Worm (Caenorhabditis elegans) whole organism, L3 larva: Measurements from ENCODE around the gene try-11.

Experiments
- ZK546.5 ChIP-seq: sonication (generic microtip); optimal IDR thresholded peaks from 2 replicates; lab custom pipeline; 2017; ENCODE audit warnings: missing biosample characterization, missing genetic modification characterization
- aly-2 ChIP-seq: fragments of 150-350 bp; optimal IDR thresholded peaks from 2 replicates; lab custom pipeline; 2014; ENCODE audit warnings: missing biosample characterization, missing genetic modification characterization
- ceh-16 ChIP-seq: sonication (generic microtip); optimal IDR thresholded peaks from 2 replicates; lab custom pipeline; 2017; ENCODE audit warnings: missing biosample characterization, missing genetic modification characterization
- ceh-82 ChIP-seq: fragments of 150-350 bp; optimal IDR thresholded peaks from 2 replicates; lab custom pipeline; 2014; ENCODE audit warnings: missing biosample characterization, missing genetic modification characterization
- ceh-9 ChIP-seq: sonication (generic microtip); optimal IDR thresholded peaks from 2 replicates; lab custom pipeline; 2018; ENCODE audit warnings: missing biosample characterization, missing genetic modification characterization
- daf-12 ChIP-seq: fragments of 150-350 bp; optimal IDR thresholded peaks from 2 replicates; lab custom pipeline; 2014; ENCODE audit warnings: missing biosample characterization, missing genetic modification reagents, missing genetic modification characterization
- elt-1 ChIP-seq: fragments of 150-350 bp; optimal IDR thresholded peaks from 2 replicates; lab custom pipeline; 2014; ENCODE audit warnings: missing biosample characterization, missing genetic modification characterization
- elt-2 ChIP-seq: sonication (generic microtip); optimal IDR thresholded peaks from 2 replicates; lab custom pipeline; 2016; ENCODE audit warnings: missing genetic modification reagents, mild to moderate bottlenecking, missing genetic modification characterization, missing compliant biosample characterization
- elt-3 ChIP-seq, 3 experiments: fragments of 150-350 bp in 1 of 3; sonication (generic microtip) in 2 of 3; optimal IDR thresholded peaks; 2 replicates in 2 of 3; 4 replicates in 1 of 3; lab custom pipeline; 2014 to 2017; ENCODE audit warnings: missing biosample characterization in 3 of 3, missing genetic modification characterization in 3 of 3
- eor-1 ChIP-seq, 2 experiments: fragments of 150-350 bp; optimal IDR thresholded peaks; 2 replicates each; lab custom pipeline; 2014 to 2018; ENCODE audit warnings: missing biosample characterization in 2 of 2, missing genetic modification characterization in 2 of 2
- fkh-2 ChIP-seq: fragments of 150-350 bp; optimal IDR thresholded peaks from 2 replicates; lab custom pipeline; 2014; ENCODE audit warnings: missing biosample characterization, missing genetic modification reagents, missing genetic modification characterization
- hmg-11 ChIP-seq: sonication (generic microtip); optimal IDR thresholded peaks from 2 replicates; lab custom pipeline; 2016; ENCODE audit warnings: missing genetic modification characterization, missing compliant biosample characterization
- lin-15B ChIP-seq: fragments of 150-350 bp; optimal IDR thresholded peaks from 2 replicates; lab custom pipeline; 2014; ENCODE audit warnings: missing biosample characterization, missing genetic modification characterization
- lsy-12 ChIP-seq: sonication (generic microtip); optimal IDR thresholded peaks from 2 replicates; lab custom pipeline; 2016; ENCODE audit warnings: mild to moderate bottlenecking, missing genetic modification characterization, missing compliant biosample characterization
- mdl-1 ChIP-seq: fragments of 150-350 bp; optimal IDR thresholded peaks from 2 replicates; lab custom pipeline; 2014; ENCODE audit warnings: missing biosample characterization, missing genetic modification characterization
- mml-1 ChIP-seq: fragments of 150-350 bp; sonication (generic microtip); optimal IDR thresholded peaks from 3 replicates; lab custom pipeline; 2014; ENCODE audit warnings: missing biosample characterization, missing genetic modification characterization
- nfya-1 ChIP-seq: sonication (generic microtip); optimal IDR thresholded peaks from 2 replicates; lab custom pipeline; 2017; ENCODE audit warnings: missing genetic modification characterization, mild to moderate bottlenecking, missing compliant biosample characterization, antibody characterized with exemption, moderate library complexity; ENCODE audit not compliant: insufficient read depth
- nhr-11 ChIP-seq: fragments of 150-350 bp; optimal IDR thresholded peaks from 2 replicates; lab custom pipeline; 2014; ENCODE audit warnings: missing biosample characterization, missing genetic modification characterization
- nhr-23 ChIP-seq: fragments of 150-350 bp; optimal IDR thresholded peaks from 2 replicates; lab custom pipeline; 2014; ENCODE audit warnings: missing biosample characterization, missing genetic modification reagents, missing genetic modification characterization
- nhr-28 ChIP-seq: fragments of 150-350 bp; optimal IDR thresholded peaks from 2 replicates; lab custom pipeline; 2014; ENCODE audit warnings: missing biosample characterization, missing genetic modification characterization
- nhr-43 ChIP-seq: sonication (generic microtip); optimal IDR thresholded peaks from 2 replicates; lab custom pipeline; 2016; ENCODE audit warnings: mild to moderate bottlenecking, missing genetic modification characterization, missing compliant biosample characterization; ENCODE audit not compliant: poor library complexity, severe bottlenecking
- nhr-67 ChIP-seq: fragments of 150-350 bp; optimal IDR thresholded peaks from 2 replicates; lab custom pipeline; 2014; ENCODE audit warnings: missing biosample characterization, missing genetic modification characterization
- nhr-76 ChIP-seq: fragments of 150-350 bp; sonication (generic microtip); optimal IDR thresholded peaks from 5 replicates; lab custom pipeline; 2014; ENCODE audit warnings: missing biosample characterization, missing genetic modification characterization
- pha-4 ChIP-seq: fragments of 150-350 bp; optimal IDR thresholded peaks from 2 replicates; lab custom pipeline; 2014; ENCODE audit warnings: missing biosample characterization, missing genetic modification reagents, missing genetic modification characterization
- sea-2 ChIP-seq: fragments of 150-350 bp; sonication (generic microtip); optimal IDR thresholded peaks from 4 replicates; lab custom pipeline; 2014; ENCODE audit warnings: missing biosample characterization, missing genetic modification reagents, missing genetic modification characterization
- skn-1 ChIP-seq: fragments of 150-350 bp; optimal IDR thresholded peaks from 2 replicates; lab custom pipeline; 2014; ENCODE audit warnings: missing biosample characterization, missing genetic modification characterization
- snpc-4 ChIP-seq: fragments of 150-350 bp; optimal IDR thresholded peaks from 2 replicates; lab custom pipeline; 2014; ENCODE audit warnings: missing biosample characterization, missing genetic modification characterization
- unc-39 ChIP-seq: sonication (generic microtip); optimal IDR thresholded peaks from 4 replicates; lab custom pipeline; 2017; ENCODE audit warnings: missing biosample characterization, missing genetic modification characterization
- unc-62 ChIP-seq: fragments of 150-350 bp; sonication (generic microtip); optimal IDR thresholded peaks from 4 replicates; lab custom pipeline; 2014; ENCODE audit warnings: missing biosample characterization, missing genetic modification reagents, missing genetic modification characterization
- zag-1 ChIP-seq: fragments of 150-350 bp; optimal IDR thresholded peaks from 2 replicates; lab custom pipeline; 2014; ENCODE audit warnings: missing biosample characterization, missing genetic modification characterization

Gene try-11

DNA sequence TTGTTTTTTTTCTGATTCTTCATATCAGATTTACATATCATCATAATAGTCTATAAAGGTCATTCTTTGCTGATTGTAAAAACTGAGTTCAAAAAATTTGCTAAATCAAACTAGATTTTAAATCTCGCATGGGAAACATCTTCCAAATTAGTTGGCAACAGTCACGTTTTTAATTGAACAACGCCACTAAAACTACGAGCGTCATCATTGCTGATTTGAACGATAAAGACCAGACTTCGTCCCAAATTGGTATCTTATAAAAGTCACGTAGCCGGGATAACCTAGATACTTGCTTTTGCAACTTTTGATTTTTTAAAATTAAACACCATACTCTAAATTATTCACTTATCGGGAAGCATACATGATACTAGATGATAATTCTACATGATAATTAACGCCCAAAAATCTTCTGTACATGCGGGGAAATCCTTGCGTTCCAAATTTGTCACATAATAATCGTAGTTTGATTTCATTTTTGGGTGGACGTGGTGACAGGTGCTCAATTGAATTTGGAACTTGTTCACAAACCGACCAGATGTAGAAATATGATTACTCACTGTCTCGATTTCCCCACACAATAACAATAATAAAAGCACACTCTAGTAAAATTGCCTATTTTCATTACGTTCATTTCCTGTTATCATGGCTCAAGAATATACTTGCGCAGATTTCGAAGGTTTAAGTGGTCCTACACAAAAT, 34.4 kb upstream of the try-11 start, which contains the start of gene srw-67:
Gene srw-67, plus strand, starts transcription at position 643 of the 699 bp plus-strand sequence.
- TF ChIP-seq lsy-12 (no peak), nhr-43 (tag; lab: Kevin White, UChicago) (peak; percentile 62)

DNA sequence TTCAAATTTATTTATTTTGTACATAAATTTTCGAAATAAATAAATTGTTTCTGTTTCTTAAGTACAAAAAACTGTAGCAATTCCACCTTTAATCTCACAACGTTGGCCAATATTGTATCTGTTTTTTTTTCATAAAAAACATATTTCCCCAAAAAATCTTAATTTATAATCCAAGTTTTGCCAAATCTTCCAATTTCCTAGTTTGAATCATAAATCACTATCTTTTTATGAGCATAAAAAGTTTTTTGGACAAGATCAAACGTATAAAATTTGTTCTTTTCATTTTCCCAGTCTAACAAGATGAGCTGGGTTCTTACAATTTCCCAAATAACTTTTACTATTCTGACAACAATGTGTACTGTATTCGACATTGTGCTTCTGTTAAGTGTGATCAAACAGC, 31.4 kb upstream of the try-11 start, which contains the start of gene srxa-4:
Gene srxa-4, plus strand, starts transcription at position 301 of the 400 bp plus-strand sequence.
- TF ChIP-seq aly-2 (tag; lab: Kevin White, UChicago) (no peak), unc-39 (tag; lab: Kevin White, UChicago) (no peak), elt-2 (tag; lab: Kevin White, UChicago) (no peak), mdl-1 (no peak), nfya-1 (tag; lab: Kevin White, UChicago) (no peak), daf-12 (tag; lab: Kevin White, UChicago) (no peak), nhr-28 (tag; lab: Kevin White, UChicago) (no peak), ZK546.5 (tag; lab: Kevin White, UChicago) (no peak), pha-4 (no peak), zag-1 (tag; lab: Kevin White, UChicago) (no peak), elt-3 (tag; optimal IDR thresholded peaks at IDR 0.05; lab: Kevin White, UChicago) (no peak), unc-62 (GFP tag; lab: Kevin White, UChicago) (no peak), nhr-76 (tag; lab: Kevin White, UChicago) (no peak), nhr-43 (tag; lab: Kevin White, UChicago) (no peak)

DNA sequence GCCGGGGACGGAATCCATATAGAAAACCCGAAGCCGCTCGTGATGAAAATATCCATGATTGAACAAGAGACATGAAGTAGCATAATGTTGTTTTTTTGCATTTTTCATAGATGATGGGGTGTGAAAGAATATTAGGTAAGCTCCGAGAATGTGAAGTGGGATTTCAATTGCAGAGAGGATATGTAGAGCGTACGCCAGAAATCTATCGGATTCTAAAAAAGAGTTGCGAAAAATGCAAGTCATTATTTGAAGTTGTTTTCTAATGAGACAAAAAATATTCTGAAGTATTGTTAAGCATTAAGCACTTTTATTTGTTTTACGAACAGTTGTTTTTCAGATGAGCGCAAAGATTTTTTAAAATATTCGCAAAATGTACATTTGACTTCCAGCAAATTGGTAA, 27.2 kb upstream of the try-11 start, which contains the start of gene F18E3.10:
Gene F18E3.10, minus strand, starts transcription at position 101 of the 400 bp plus-strand sequence.
- TF ChIP-seq pha-4 (no peak), elt-1 (tag; lab: Kevin White, UChicago) (no peak), ceh-16 (tag; lab: Kevin White, UChicago) (no peak), nhr-11 (tag; lab: Kevin White, UChicago) (no peak), hmg-11 (tag; lab: Kevin White, UChicago) (no peak), eor-1 (tag; optimal IDR thresholded peaks at IDR 0.05; lab: Kevin White, UChicago) (no peak), lsy-12 (no peak), nfya-1 (tag; lab: Kevin White, UChicago) (no peak), zag-1 (tag; lab: Kevin White, UChicago) (no peak), mml-1 (tag; lab: Kevin White, UChicago) (no peak), nhr-76 (tag; lab: Kevin White, UChicago) (no peak), nhr-67 (no peak), daf-12 (tag; lab: Kevin White, UChicago) (no peak), elt-3 (tag; optimal IDR thresholded peaks at IDR 0.05; lab: Kevin White, UChicago) (no peak)

DNA sequence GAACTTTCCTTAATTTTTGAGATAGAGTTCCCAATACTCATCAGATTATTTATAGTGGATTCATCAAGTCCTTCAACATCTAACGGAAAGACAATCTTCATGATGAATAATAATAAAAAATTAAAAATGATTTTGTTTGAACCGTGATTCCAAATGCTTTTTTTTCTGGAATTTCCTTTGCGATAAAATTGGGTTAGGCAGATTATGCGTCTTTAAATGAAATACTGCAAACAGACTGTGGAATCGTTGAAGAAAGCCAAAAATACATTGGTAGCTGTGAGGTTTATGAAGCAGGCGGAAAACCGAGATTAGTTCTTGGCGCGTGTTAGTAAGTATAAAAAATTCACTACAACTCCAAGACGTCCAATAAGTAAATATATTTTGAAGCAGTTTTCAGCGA, 24.9 kb upstream of the try-11 start, which contains the start of gene srw-68:
Gene srw-68, minus strand, starts transcription at position 101 of the 400 bp plus-strand sequence.
- no peak for TF ChIP-seq ceh-16 (tag; lab: Kevin White, UChicago)
- no peak for TF ChIP-seq elt-3 (tag; optimal IDR thresholded peaks at IDR 0.05; lab: Kevin White, UChicago)
- TF ChIP-seq nhr-67, result no peak
- TF ChIP-seq ceh-9, result no peak
- TF ChIP-seq ceh-82, result no peak
- TF ChIP-seq fkh-2 (tag; lab: Kevin White, UChicago), result no peak
- no peak for TF ChIP-seq ZK546.5 (tag; lab: Kevin White, UChicago)
- TF ChIP-seq nhr-76 (tag; lab: Kevin White, UChicago), result no peak
- no peak for TF ChIP-seq unc-39 (tag; lab: Kevin White, UChicago)
- no peak for TF ChIP-seq nhr-28 (tag; lab: Kevin White, UChicago)
- TF ChIP-seq nhr-23 (tag; lab: Kevin White, UChicago), result no peak
- no peak for TF ChIP-seq lin-15B (tag; lab: Kevin White, UChicago)
- no peak for TF ChIP-seq nhr-11 (tag; lab: Kevin White, UChicago)
- TF ChIP-seq skn-1 (tag; lab: Kevin White, UChicago), result no peak

DNA sequence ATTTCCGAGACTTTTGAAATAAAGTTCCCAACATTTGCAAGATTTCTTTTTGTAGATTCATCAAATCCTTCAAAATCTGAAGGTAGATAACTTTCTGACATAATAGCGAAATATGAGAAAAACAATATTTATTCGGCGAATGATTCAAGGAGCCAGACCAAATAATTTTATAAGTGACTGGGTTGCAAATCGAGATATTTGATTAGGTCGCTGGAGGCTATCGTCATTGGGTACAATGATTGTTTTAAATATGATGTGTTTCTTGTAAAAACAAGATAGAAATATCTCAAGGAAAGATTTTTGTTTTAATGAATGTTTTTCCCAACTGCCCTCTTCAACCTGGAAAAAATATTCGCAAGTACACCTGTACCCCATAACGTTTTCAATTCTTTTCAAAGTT, 22.6 kb upstream of the try-11 start, which contains the start of gene srw-69:
Gene srw-69, minus strand, starts transcription at position 101 of the 400 bp plus-strand sequence.
- TF ChIP-seq nfya-1 (tag; lab: Kevin White, UChicago), result no peak
- TF ChIP-seq hmg-11 (tag; lab: Kevin White, UChicago), result no peak
- TF ChIP-seq mml-1 (tag; lab: Kevin White, UChicago), result no peak
- TF ChIP-seq pha-4, result no peak
- TF ChIP-seq nhr-43 (tag; lab: Kevin White, UChicago), result no peak
- no peak for TF ChIP-seq ZK546.5 (tag; lab: Kevin White, UChicago)
- TF ChIP-seq snpc-4 (tag; lab: Kevin White, UChicago), result no peak
- no peak for TF ChIP-seq sea-2
- no peak for TF ChIP-seq ceh-16 (tag; lab: Kevin White, UChicago)
- TF ChIP-seq elt-1 (tag; lab: Kevin White, UChicago), result no peak
